Fruit fly (Drosophila melanogaster) whole organism, wandering third instar larva: ENCODE measurements around the gene vri.

Experiments used
- Abd-B ChIP-seq: fragments of >200 bp; optimal IDR thresholded peaks from 2 replicates; lab custom pipeline; 2017; ENCODE audit warnings: missing biosample characterization, missing genetic modification characterization
- CG32264 ChIP-seq: fragments of 200-800 bp; sonication (Bioruptor generic); optimal IDR thresholded peaks from 2 replicates; lab custom pipeline; 2016; ENCODE audit warnings: missing biosample characterization, missing genetic modification characterization
- CG9705 ChIP-seq: fragments of 200-800 bp; sonication (Bioruptor generic); optimal IDR thresholded peaks from 2 replicates; lab custom pipeline; 2018; ENCODE audit warnings: missing biosample characterization, mild to moderate bottlenecking, missing genetic modification characterization
- CrebA ChIP-seq: fragments of 200-800 bp; sonication (Bioruptor generic); optimal IDR thresholded peaks from 2 replicates; lab custom pipeline; 2016; ENCODE audit warnings: missing biosample characterization, mild to moderate bottlenecking, missing genetic modification characterization, borderline replicate concordance
- Dfd ChIP-seq: fragments of >200 bp; optimal IDR thresholded peaks from 2 replicates; lab custom pipeline; 2017; ENCODE audit warnings: missing biosample characterization, missing genetic modification characterization
- Dif ChIP-seq: fragments of 200-275, 200-300 bp; sonication (Bioruptor generic); optimal IDR thresholded peaks from 2 replicates; lab custom pipeline; 2018; ENCODE audit warnings: missing biosample characterization, missing genetic modification characterization; ENCODE audit not compliant: partially characterized antibody
- GATAd ChIP-seq: sonication (Bioruptor generic); optimal IDR thresholded peaks from 2 replicates; lab custom pipeline; 2016; ENCODE audit warnings: missing biosample characterization, missing genetic modification characterization
- HLH106 ChIP-seq: fragments of 200-800 bp; optimal IDR thresholded peaks from 3 replicates; lab custom pipeline; 2019; ENCODE audit warnings: missing biosample characterization, mild to moderate bottlenecking, missing genetic modification characterization, moderate library complexity
- Hnf4 ChIP-seq: fragments of 200-800 bp; sonication (Bioruptor generic); optimal IDR thresholded peaks from 2 replicates; lab custom pipeline; 2016; ENCODE audit warnings: missing biosample characterization, mild to moderate bottlenecking, missing genetic modification characterization
- Hr78 ChIP-seq: fragments of >200 bp; optimal IDR thresholded peaks from 2 replicates; lab custom pipeline; 2017; ENCODE audit warnings: missing biosample characterization, missing genetic modification characterization
- Hr83 ChIP-seq: fragments of 200-300 bp; sonication (Bioruptor generic); optimal IDR thresholded peaks from 2 replicates; lab custom pipeline; 2016; ENCODE audit warnings: missing biosample characterization, mild to moderate bottlenecking, missing genetic modification characterization, moderate library complexity; ENCODE audit not compliant: poor library complexity, severe bottlenecking
- Jra ChIP-seq: sonication (Bioruptor generic); optimal IDR thresholded peaks from 2 replicates; lab custom pipeline; 2016; ENCODE audit warnings: missing biosample characterization, missing genetic modification characterization
- Mio ChIP-seq: sonication (Bioruptor generic); optimal IDR thresholded peaks from 2 replicates; lab custom pipeline; 2016; ENCODE audit warnings: missing biosample characterization, missing genetic modification characterization
- Myc ChIP-seq: fragments of >200 bp; optimal IDR thresholded peaks from 2 replicates; lab custom pipeline; 2017
- N ChIP-seq: fragments of >200 bp; optimal IDR thresholded peaks from 2 replicates; lab custom pipeline; 2018; ENCODE audit warnings: missing biosample characterization, missing external identifiers, missing genetic modification characterization
- OdsH ChIP-seq: fragments of 200-800 bp; sonication (Bioruptor generic); optimal IDR thresholded peaks from 2 replicates; lab custom pipeline; 2016; ENCODE audit warnings: missing biosample characterization, mild to moderate bottlenecking, missing genetic modification characterization
- Rel ChIP-seq, 2 experiments: fragments of 200-800 bp; sonication (Bioruptor generic) in 1 of 2; optimal IDR thresholded peaks; 2 replicates in 1 of 2; 3 replicates in 1 of 2; lab custom pipeline; 2016 to 2019; ENCODE audit warnings: mild to moderate bottlenecking in 2 of 2, missing biosample characterization in 2 of 2, missing genetic modification characterization in 2 of 2, moderate library complexity in 1 of 2
- Sp1 ChIP-seq: fragments of 200-800 bp; sonication (Bioruptor generic); optimal IDR thresholded peaks from 3 replicates; lab custom pipeline; 2019; ENCODE audit warnings: missing biosample characterization, mild to moderate bottlenecking, missing genetic modification characterization, moderate library complexity
- Vsx2 ChIP-seq: fragments of 200-300, 225-300 bp; sonication (Bioruptor generic); optimal IDR thresholded peaks from 2 replicates; lab custom pipeline; 2018; ENCODE audit warnings: missing biosample characterization, missing genetic modification characterization; ENCODE audit not compliant: partially characterized antibody
- br ChIP-seq: fragments of 200-800 bp; sonication (Bioruptor generic); optimal IDR thresholded peaks from 2 replicates; lab custom pipeline; 2016; ENCODE audit warnings: missing biosample characterization, missing genetic modification characterization
- brk ChIP-seq: fragments of 200-800 bp; sonication (Bioruptor generic); optimal IDR thresholded peaks from 2 replicates; lab custom pipeline; 2016; ENCODE audit warnings: missing biosample characterization, mild to moderate bottlenecking, missing genetic modification characterization
- dl ChIP-seq, 2 experiments: fragments of 175-275, 200-275 bp in 1 of 2; fragments of 200-275 bp in 1 of 2; sonication (Bioruptor generic); optimal IDR thresholded peaks; lab custom pipeline; 2018; ENCODE audit warnings: mild to moderate bottlenecking in 2 of 2, missing biosample characterization in 2 of 2, missing genetic modification characterization in 2 of 2, moderate library complexity in 2 of 2; ENCODE audit not compliant: partially characterized antibody in 2 of 2, insufficient read depth in 1 of 2
- dmrt93B ChIP-seq: fragments of 200-800 bp; sonication (Bioruptor generic); optimal IDR thresholded peaks from 2 replicates; lab custom pipeline; 2018; ENCODE audit warnings: missing biosample characterization, mild to moderate bottlenecking, missing genetic modification characterization
- dsf ChIP-seq: sonication (Bioruptor generic); optimal IDR thresholded peaks from 2 replicates; lab custom pipeline; 2016; ENCODE audit warnings: missing biosample characterization, missing genetic modification characterization, borderline replicate concordance
- ey ChIP-seq: fragments of 200-800 bp; sonication (Bioruptor generic); optimal IDR thresholded peaks from 2 replicates; lab custom pipeline; 2016; ENCODE audit warnings: missing biosample characterization, missing genetic modification characterization
- foxo ChIP-seq, 2 experiments: fragments of 200-800 bp; sonication (Bioruptor generic); optimal IDR thresholded peaks; 2 replicates in 1 of 2; 3 replicates in 1 of 2; lab custom pipeline; 2016 to 2017; ENCODE audit warnings: missing biosample characterization in 2 of 2, missing genetic modification characterization in 2 of 2
- fru ChIP-seq: fragments of 200-800 bp; sonication (Bioruptor generic); optimal IDR thresholded peaks from 3 replicates; lab custom pipeline; 2016; ENCODE audit warnings: missing biosample characterization, mild to moderate bottlenecking, missing genetic modification characterization
- h ChIP-seq: fragments of 200-800 bp; sonication (Bioruptor generic); optimal IDR thresholded peaks from 3 replicates; lab custom pipeline; 2016; ENCODE audit warnings: missing biosample characterization, mild to moderate bottlenecking, missing genetic modification characterization
- jim ChIP-seq: fragments of 175-275, 200-325 bp; sonication (Bioruptor generic); optimal IDR thresholded peaks from 2 replicates; lab custom pipeline; 2016; ENCODE audit warnings: missing biosample characterization, mild to moderate bottlenecking, missing genetic modification characterization
- lola ChIP-seq: fragments of >200 bp; optimal IDR thresholded peaks from 2 replicates; lab custom pipeline; 2017; ENCODE audit warnings: missing biosample characterization, missing genetic modification characterization
- pan ChIP-seq: fragments of >200 bp; optimal IDR thresholded peaks from 2 replicates; lab custom pipeline; 2017
- psq ChIP-seq: fragments of 200-800 bp; sonication (Bioruptor generic); optimal IDR thresholded peaks from 3 replicates; lab custom pipeline; 2017; ENCODE audit warnings: missing biosample characterization, mild to moderate bottlenecking, missing genetic modification characterization, moderate library complexity
- rgr ChIP-seq: fragments of 200-800 bp; sonication (Bioruptor generic); optimal IDR thresholded peaks from 3 replicates; lab custom pipeline; 2016; ENCODE audit warnings: missing biosample characterization, mild to moderate bottlenecking, missing genetic modification characterization
- sage ChIP-seq: fragments of 200-800 bp; sonication (Bioruptor generic); optimal IDR thresholded peaks from 2 replicates; lab custom pipeline; 2016; ENCODE audit warnings: missing biosample characterization, mild to moderate bottlenecking, missing genetic modification characterization
- sv ChIP-seq: fragments of 200-800 bp; sonication (Bioruptor generic); optimal IDR thresholded peaks from 3 replicates; lab custom pipeline; 2016; ENCODE audit warnings: missing biosample characterization, missing genetic modification characterization
- tai ChIP-seq: sonication (Bioruptor generic); optimal IDR thresholded peaks from 2 replicates; lab custom pipeline; 2016; ENCODE audit warnings: missing biosample characterization, missing genetic modification characterization
- usp ChIP-seq: fragments of >200 bp; optimal IDR thresholded peaks from 2 replicates; lab custom pipeline; 2017; ENCODE audit warnings: missing biosample characterization, missing genetic modification characterization
- woc ChIP-seq: sonication (Bioruptor generic); optimal IDR thresholded peaks from 2 replicates; lab custom pipeline; 2016; ENCODE audit warnings: missing biosample characterization, mild to moderate bottlenecking, missing genetic modification characterization

vri gene

DNA sequence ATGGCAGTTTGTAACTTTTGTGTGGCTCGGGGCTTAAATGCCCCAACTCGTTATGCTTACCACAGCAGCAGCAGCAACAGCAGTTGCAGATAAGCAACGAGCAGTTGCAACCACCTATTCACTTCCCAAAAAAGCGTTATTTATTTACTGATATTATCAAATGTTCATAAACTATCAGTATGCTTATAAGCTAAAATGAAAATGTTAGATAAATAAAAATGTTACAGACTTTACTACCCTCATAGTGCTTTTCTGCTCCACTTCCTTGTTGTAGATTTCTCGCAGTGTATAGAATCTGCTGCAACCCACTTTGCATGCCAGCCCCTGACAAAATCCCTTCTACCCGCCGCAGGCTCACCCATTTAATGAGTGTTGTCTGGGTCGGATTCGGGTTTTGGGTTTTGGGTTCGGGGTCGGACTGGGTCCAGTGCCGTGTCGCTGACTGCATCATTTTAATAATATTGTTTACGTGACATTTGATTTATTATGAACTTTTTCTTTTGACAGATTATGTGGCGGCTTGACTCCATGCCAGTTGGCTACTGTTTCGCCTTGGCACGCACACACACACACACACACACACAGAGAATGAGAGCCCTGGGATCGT lies 34.5 kb upstream of the vri start:
- TF ChIP-seq brk (GFP tag; lab: Kevin White, UChicago) (peak; percentile 92), Mio (GFP tag; lab: Kevin White, UChicago) (peak; percentile 7), tai (GFP tag; lab: Kevin White, UChicago) (peak; percentile 87), psq (GFP tag; lab: Kevin White, UChicago) (peak; percentile 91), Rel (GFP tag; optimal IDR thresholded peaks at IDR 0.05; lab: Kevin White, UChicago) (peak; percentile 10), Rel (tag; optimal IDR thresholded peaks at IDR 0.05; lab: Kevin White, UChicago) (peak; percentile 60), Vsx2 (GFP tag; lab: Kevin White, UChicago) (no peak), sv (GFP tag; lab: Kevin White, UChicago) (no peak), fru (GFP tag; lab: Kevin White, UChicago) (peak; percentile 97), Dfd (no peak), N (GFP tag; lab: Kevin White, UChicago) (no peak), dl (GFP tag; optimal IDR thresholded peaks at IDR 0.05; lab: Kevin White, UChicago; ENCODE audit: insufficient read depth in 1 of 2, partially characterized antibody in 2 of 2) (no peak), Jra (peak; percentile 82), h (GFP tag; lab: Kevin White, UChicago) (peak; percentile 96), Myc (no peak), OdsH (peak; percentile 96), br (GFP tag; lab: Kevin White, UChicago) (peak; percentile 96), rgr (GFP tag; lab: Kevin White, UChicago) (peak; percentile 95), lola (GFP tag; lab: Kevin White, UChicago) (no peak), GATAd (GFP tag; lab: Kevin White, UChicago) (no peak), dmrt93B (peak; percentile 89), Hr83 (GFP tag; lab: Kevin White, UChicago) (no peak), Dif (no peak), CG32264 (GFP tag; lab: Kevin White, UChicago) (peak; percentile 93), Sp1 (GFP tag; lab: Kevin White, UChicago) (peak; percentile 96), Hnf4 (GFP tag; lab: Kevin White, UChicago) (peak; percentile 95), sage (GFP tag; lab: Kevin White, UChicago) (peak; percentile 92), CG9705 (GFP tag; lab: Kevin White, UChicago) (peak; percentile 72), dsf (GFP tag; lab: Kevin White, UChicago) (peak; percentile 76), HLH106 (tag; lab: Kevin White, UChicago) (peak; percentile 95), CrebA (peak; percentile 80), woc (peak; percentile 95), Abd-B (GFP tag; lab: Kevin White, UChicago) (no peak), usp (no peak), jim (GFP tag; lab: Kevin White, UChicago) (no peak), Hr78 (no peak), foxo (GFP tag; optimal IDR thresholded peaks at IDR 0.05; lab: Kevin White, UChicago) (peak; percentile 74 to 97), ey (GFP tag; lab: Kevin White, UChicago) (peak; percentile 96)
- TF ChIP-seq, all 38 proteins: peak for 23

DNA sequence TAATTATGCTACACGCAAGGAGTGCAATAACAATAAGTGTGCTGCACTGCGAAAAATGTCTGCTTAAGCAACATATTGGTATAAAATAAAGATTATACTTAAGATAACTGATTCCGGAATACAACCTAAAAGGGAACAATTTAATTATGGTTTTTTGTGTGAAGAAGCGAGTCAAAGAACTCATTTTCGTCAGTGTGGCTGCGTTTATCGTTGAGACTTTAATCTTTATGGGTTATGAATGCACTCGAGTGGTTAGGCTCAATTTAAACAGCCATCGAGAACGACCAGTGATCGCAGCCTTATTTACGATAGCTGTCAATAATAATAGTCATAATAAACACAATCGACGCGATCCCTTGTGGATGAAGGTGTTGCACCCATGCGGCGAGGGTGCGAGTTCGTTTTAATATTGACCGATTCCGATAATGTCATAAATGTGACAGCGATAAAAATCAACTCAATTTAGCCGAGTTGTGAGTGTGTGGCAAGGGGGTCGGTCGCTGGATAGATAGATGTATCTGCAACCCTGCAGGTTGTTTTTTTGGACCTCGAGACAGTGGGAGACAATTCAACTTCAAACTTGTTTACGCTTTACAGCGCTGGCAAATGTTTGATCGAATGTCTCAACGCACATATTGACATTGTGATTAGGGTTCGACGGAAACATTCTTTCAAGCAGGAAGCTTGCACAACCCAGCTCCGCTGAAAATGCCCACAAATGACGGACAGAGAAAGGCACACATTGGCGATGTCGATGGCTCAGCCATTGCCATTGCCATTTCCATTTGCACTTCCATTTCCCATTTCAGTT lies 32.5 kb upstream of the vri start:
- TF ChIP-seq woc = peak; percentile 69
- peak; percentile 25 for TF ChIP-seq Jra
- peak; percentile 78 for TF ChIP-seq Hnf4 (GFP tag; lab: Kevin White, UChicago)
- TF ChIP-seq Mio (GFP tag; lab: Kevin White, UChicago) = no peak
- TF ChIP-seq dsf (GFP tag; lab: Kevin White, UChicago) = peak; percentile 40
- peak; percentile 86 for TF ChIP-seq ey (GFP tag; lab: Kevin White, UChicago)
- TF ChIP-seq br (GFP tag; lab: Kevin White, UChicago) = peak; percentile 76
- no peak for TF ChIP-seq N (GFP tag; lab: Kevin White, UChicago)
- peak; percentile 3 for TF ChIP-seq GATAd (GFP tag; lab: Kevin White, UChicago)
- TF ChIP-seq Dif = no peak
- TF ChIP-seq Hr78 = no peak
- no peak for TF ChIP-seq Abd-B (GFP tag; lab: Kevin White, UChicago)
- TF ChIP-seq Rel (GFP tag; optimal IDR thresholded peaks at IDR 0.05; lab: Kevin White, UChicago) = peak; percentile 50
- TF ChIP-seq Rel (tag; optimal IDR thresholded peaks at IDR 0.05; lab: Kevin White, UChicago) = peak; percentile 60
- TF ChIP-seq fru (GFP tag; lab: Kevin White, UChicago) = peak; percentile 86
- peak; percentile 95 for TF ChIP-seq h (GFP tag; lab: Kevin White, UChicago)
- TF ChIP-seq Dfd = no peak
- no peak for TF ChIP-seq usp
- no peak for TF ChIP-seq sv (GFP tag; lab: Kevin White, UChicago)
- peak; percentile 69 for TF ChIP-seq Sp1 (GFP tag; lab: Kevin White, UChicago)
- no peak for TF ChIP-seq Vsx2 (GFP tag; lab: Kevin White, UChicago)
- peak; percentile 86 for TF ChIP-seq rgr (GFP tag; lab: Kevin White, UChicago)
- peak; percentile 78 for TF ChIP-seq tai (GFP tag; lab: Kevin White, UChicago)
- peak; percentile 75 for TF ChIP-seq OdsH
- TF ChIP-seq pan = no peak
- peak; percentile 71 for TF ChIP-seq brk (GFP tag; lab: Kevin White, UChicago)
- peak; percentile 34 for TF ChIP-seq dmrt93B
- peak; percentile 60 for TF ChIP-seq sage (GFP tag; lab: Kevin White, UChicago)
- peak; percentile 80 for TF ChIP-seq CrebA
- peak; percentile 19 for TF ChIP-seq CG9705 (GFP tag; lab: Kevin White, UChicago)
- no peak for TF ChIP-seq CG32264 (GFP tag; lab: Kevin White, UChicago)
- peak; percentile 77 for TF ChIP-seq HLH106 (tag; lab: Kevin White, UChicago)
- peak; percentile 35 for TF ChIP-seq jim (GFP tag; lab: Kevin White, UChicago)
- TF ChIP-seq lola (GFP tag; lab: Kevin White, UChicago) = no peak
- peak; percentile 92 for TF ChIP-seq Hr83 (GFP tag; lab: Kevin White, UChicago)
- TF ChIP-seq psq (GFP tag; lab: Kevin White, UChicago) = peak; percentile 68
- no peak for TF ChIP-seq Myc
- TF ChIP-seq foxo (GFP tag; optimal IDR thresholded peaks at IDR 0.05; lab: Kevin White, UChicago) = peak; percentile 24 to 85
